Worm (Caenorhabditis elegans) whole organism, L3 larva: ENCODE data around the gene F10B5.2.

Experiments
- aly-2 ChIP-seq: fragments of 150-350 bp; optimal IDR thresholded peaks from 2 replicates; lab custom pipeline; 2014; ENCODE audit warnings: missing biosample characterization, missing genetic modification characterization
- ceh-28 ChIP-seq: fragments of 150-350 bp; optimal IDR thresholded peaks from 2 replicates; lab custom pipeline; 2014; ENCODE audit warnings: missing biosample characterization, missing genetic modification reagents, missing genetic modification characterization
- ceh-82 ChIP-seq: fragments of 150-350 bp; optimal IDR thresholded peaks from 2 replicates; lab custom pipeline; 2014; ENCODE audit warnings: missing biosample characterization, missing genetic modification characterization
- elt-1 ChIP-seq: fragments of 150-350 bp; optimal IDR thresholded peaks from 2 replicates; lab custom pipeline; 2014; ENCODE audit warnings: missing biosample characterization, missing genetic modification characterization
- elt-3 ChIP-seq, 3 experiments: fragments of 150-350 bp in 1 of 3; sonication (generic microtip) in 2 of 3; optimal IDR thresholded peaks; 2 replicates in 2 of 3; 4 replicates in 1 of 3; lab custom pipeline; 2014 to 2017; ENCODE audit warnings: missing biosample characterization in 3 of 3, missing genetic modification characterization in 3 of 3
- fos-1 ChIP-seq: fragments of 150-350 bp; optimal IDR thresholded peaks from 2 replicates; lab custom pipeline; 2014; ENCODE audit warnings: missing biosample characterization, missing genetic modification characterization
- lin-39 ChIP-seq: fragments of 150-350 bp; optimal IDR thresholded peaks from 2 replicates; lab custom pipeline; 2018; ENCODE audit warnings: missing biosample characterization, missing genetic modification reagents, missing genetic modification characterization
- nfya-1 ChIP-seq: sonication (generic microtip); optimal IDR thresholded peaks from 2 replicates; lab custom pipeline; 2017; ENCODE audit warnings: missing genetic modification characterization, mild to moderate bottlenecking, missing compliant biosample characterization, antibody characterized with exemption, moderate library complexity; ENCODE audit not compliant: insufficient read depth
- nhr-12 ChIP-seq: fragments of 150-350 bp; optimal IDR thresholded peaks from 2 replicates; lab custom pipeline; 2014; ENCODE audit warnings: missing biosample characterization, missing genetic modification characterization
- nhr-237 ChIP-seq: fragments of 150-350 bp; optimal IDR thresholded peaks from 2 replicates; lab custom pipeline; 2014; ENCODE audit warnings: missing biosample characterization, missing genetic modification characterization
- nhr-67 ChIP-seq: fragments of 150-350 bp; optimal IDR thresholded peaks from 2 replicates; lab custom pipeline; 2014; ENCODE audit warnings: missing biosample characterization, missing genetic modification characterization
- skn-1 ChIP-seq: fragments of 150-350 bp; optimal IDR thresholded peaks from 2 replicates; lab custom pipeline; 2014; ENCODE audit warnings: missing biosample characterization, missing genetic modification characterization
- tbx-2 ChIP-seq: sonication (generic microtip); optimal IDR thresholded peaks from 2 replicates; lab custom pipeline; 2016; ENCODE audit warnings: mild to moderate bottlenecking, missing genetic modification characterization, missing compliant biosample characterization
- unc-39 ChIP-seq: sonication (generic microtip); optimal IDR thresholded peaks from 4 replicates; lab custom pipeline; 2017; ENCODE audit warnings: missing biosample characterization, missing genetic modification characterization

DNA sequence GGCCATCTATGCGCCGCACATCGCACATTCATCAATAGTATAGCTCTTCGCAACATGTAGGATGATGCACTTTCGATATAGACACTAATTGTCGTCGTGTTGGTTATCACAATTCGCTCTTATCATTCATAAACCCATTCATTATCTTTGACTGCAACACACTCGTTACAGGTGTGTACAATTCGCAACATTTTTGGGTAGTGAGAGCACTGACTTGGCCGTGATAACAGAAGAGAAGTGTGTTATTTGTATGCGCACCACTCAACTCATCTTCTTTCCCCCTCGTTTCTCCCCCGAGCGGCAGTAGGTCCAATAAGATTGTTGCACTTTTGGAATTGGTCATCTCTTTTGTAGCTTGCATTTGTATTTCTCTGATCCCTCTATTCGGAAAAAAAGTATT, 17.3 kb upstream of the F10B5.2 start:
- TF ChIP-seq tbx-2 (tag; lab: Kevin White, UChicago) (no peak), nhr-237 (no peak), fos-1 (tag; lab: Kevin White, UChicago) (no peak), ceh-82 (no peak), nfya-1 (tag; lab: Kevin White, UChicago) (peak; percentile 4), elt-1 (tag; lab: Kevin White, UChicago) (no peak), aly-2 (no peak), ceh-28 (tag; lab: Kevin White, UChicago) (no peak), nhr-12 (no peak), unc-39 (no peak), elt-3 (tag; optimal IDR thresholded peaks at IDR 0.05; lab: Kevin White, UChicago) (no peak), nhr-67 (tag; lab: Kevin White, UChicago) (no peak), skn-1 (tag; lab: Kevin White, UChicago) (no peak), lin-39 (tag; lab: Kevin White, UChicago) (peak; percentile 23)
